Worm (Caenorhabditis elegans) whole organism, midembryonic: ENCODE results near the gene nspc-19.

Source experiments
- flt-1 ChIP-seq: fragments of 200-800 bp; sonication (Bioruptor generic); IDR thresholded peaks from 2 replicates; pipeline ENCODE4 v1.3.6; 2022; ENCODE audit warnings: missing genetic modification characterization, missing compliant biosample characterization
- klf-2 ChIP-seq: fragments of 200-800 bp; sonication (Bioruptor generic); conservative IDR thresholded peaks from 2 replicates; pipeline ENCODE4 v1.3.6; 2022; ENCODE audit warnings: missing genetic modification reagents, missing genetic modification characterization, missing compliant biosample characterization
- ref-1 ChIP-seq: fragments of 200-800 bp; sonication (Bioruptor generic); conservative IDR thresholded peaks from 2 replicates; pipeline ENCODE4 v1.3.6; 2022; ENCODE audit warnings: missing genetic modification reagents, missing genetic modification characterization, missing compliant biosample characterization

- TF ChIP-seq ref-1 (GFP tag; lab: Robert Waterston, UW) (no peak), flt-1 (GFP tag; lab: Robert Waterston, UW) (no peak), klf-2 (no peak)
These were observed 17.0 kb downstream of the nspc-19 start, which contains the start of gene enri-2 for ce11 chrX:14545543-14545942.
